Fruit fly (Drosophila melanogaster) whole organism, pupa: Measurements from ENCODE around the gene Dlip2.

ENCODE experiments used
- CG10348 ChIP-seq: fragments of 200-800 bp; sonication (Bioruptor generic); IDR thresholded peaks from 2 replicates; pipeline ENCODE4 v1.3.6; 2022; ENCODE audit warnings: missing biosample characterization, missing genetic modification characterization
- CG12605 ChIP-seq: fragments of 200-800 bp; sonication (Bioruptor generic); IDR thresholded peaks from 2 replicates; pipeline ENCODE4 v1.3.6; 2022; ENCODE audit warnings: missing biosample characterization, missing genetic modification characterization
- CG14655 ChIP-seq: fragments of 200-800 bp; sonication (Bioruptor generic); optimal IDR thresholded peaks from 3 replicates; lab custom pipeline; 2017; ENCODE audit warnings: mild to moderate bottlenecking, missing biosample characterization, missing genetic modification reagents, missing genetic modification characterization
- CG17806 ChIP-seq: fragments of 200-800 bp; sonication (Bioruptor generic); optimal IDR thresholded peaks from 2 replicates; lab custom pipeline; 2018; ENCODE audit warnings: missing biosample characterization, mild to moderate bottlenecking, missing genetic modification characterization, moderate library complexity
- CG32121 ChIP-seq: fragments of 200-800 bp; sonication (Bioruptor generic); IDR thresholded peaks from 2 replicates; pipeline ENCODE4 v1.3.6; 2022; ENCODE audit warnings: missing biosample characterization, missing genetic modification characterization
- CG4496 ChIP-seq: fragments of 200-800 bp; sonication (Bioruptor generic); IDR thresholded peaks from 3 replicates; pipeline ENCODE4 v1.3.6; 2022; ENCODE audit warnings: missing biosample characterization, missing genetic modification characterization
- CG8159 ChIP-seq: fragments of 200-800 bp; sonication (Bioruptor generic); optimal IDR thresholded peaks from 3 replicates; lab custom pipeline; 2018; ENCODE audit warnings: missing biosample characterization, mild to moderate bottlenecking, missing genetic modification characterization, moderate library complexity
- EcR ChIP-seq: fragments of 200-800 bp; sonication (Bioruptor generic); optimal IDR thresholded peaks from 3 replicates; lab custom pipeline; 2019; ENCODE audit warnings: missing biosample characterization, missing genetic modification characterization, mild to moderate bottlenecking, moderate library complexity, missing genetic modification reagents
- Snoo ChIP-seq: fragments of 200-800 bp; sonication (Bioruptor generic); optimal IDR thresholded peaks from 3 replicates; lab custom pipeline; 2017; ENCODE audit warnings: missing biosample characterization, mild to moderate bottlenecking, missing genetic modification characterization, inconsistent platforms
- rn ChIP-seq: fragments of 200-800 bp; sonication (Bioruptor generic); IDR thresholded peaks from 2 replicates; pipeline ENCODE4 v1.3.6; 2022; ENCODE audit warnings: missing biosample characterization, missing genetic modification characterization

- TF ChIP-seq CG32121 (GFP tag; lab: Robert Waterston, UW) (no peak), CG12605 (GFP tag; lab: Robert Waterston, UW) (no peak), Snoo (tag; lab: Kevin White, UChicago) (no peak), CG17806 (tag; lab: Kevin White, UChicago) (no peak), EcR (GFP tag; lab: Kevin White, UChicago) (no peak), CG8159 (tag; lab: Kevin White, UChicago) (no peak), CG4496 (GFP tag; lab: Robert Waterston, UW) (no peak), rn (GFP tag; lab: Robert Waterston, UW) (no peak), CG14655 (GFP tag; lab: Kevin White, UChicago) (no peak), CG10348 (GFP tag; lab: Robert Waterston, UW) (no peak)
Observed at dm6 chr3R:4678362-4678761, 32.9 kb upstream of the Dlip2 start.
